Fruit fly (Drosophila melanogaster) whole organism, embryonic: ENCODE results near the gene CG34292.

ENCODE experiments used
- ATbp ChIP-seq: fragments of 200-800 bp; sonication (Bioruptor generic); optimal IDR thresholded peaks from 2 replicates; lab custom pipeline; 2017; ENCODE audit warnings: missing biosample characterization, mild to moderate bottlenecking, missing genetic modification characterization, missing genetic modification reagents
- Atf3 ChIP-seq: fragments of 200-800 bp; sonication (Bioruptor generic); optimal IDR thresholded peaks from 3 replicates; lab custom pipeline; 2016; ENCODE audit warnings: missing biosample characterization, missing genetic modification characterization
- CG1024 ChIP-seq: fragments of 200-800 bp; sonication (Bioruptor generic); IDR thresholded peaks from 2 replicates; pipeline ENCODE4 v1.3.6; 2022; ENCODE audit warnings: missing biosample characterization, missing genetic modification characterization
- CG10431 ChIP-seq: fragments of 200-800 bp; sonication (Bioruptor generic); optimal IDR thresholded peaks from 3 replicates; lab custom pipeline; 2018; ENCODE audit warnings: missing biosample characterization, mild to moderate bottlenecking, missing genetic modification characterization
- CG12769 ChIP-seq: fragments of 200-800 bp; sonication (Bioruptor generic); optimal IDR thresholded peaks from 2 replicates; lab custom pipeline; 2019; ENCODE audit warnings: missing biosample characterization, mild to moderate bottlenecking, missing genetic modification characterization, moderate library complexity
- CG14441 ChIP-seq: fragments of 200-800 bp; sonication (Bioruptor generic); IDR thresholded peaks from 2 replicates; pipeline ENCODE4 v1.3.6; 2022; ENCODE audit warnings: missing biosample characterization, missing genetic modification characterization
- CG15269 ChIP-seq: fragments of 200-800 bp; sonication (Bioruptor generic); optimal IDR thresholded peaks from 2 replicates; lab custom pipeline; 2018; ENCODE audit warnings: missing biosample characterization, mild to moderate bottlenecking, missing genetic modification characterization, moderate library complexity
- CG16863 ChIP-seq: fragments of 200-800 bp; sonication (Bioruptor generic); optimal IDR thresholded peaks from 3 replicates; lab custom pipeline; 2016; ENCODE audit warnings: missing biosample characterization, missing genetic modification characterization
- CG18262 ChIP-seq: fragments of 200-800 bp; optimal IDR thresholded peaks from 3 replicates; lab custom pipeline; 2019; ENCODE audit warnings: missing biosample characterization, mild to moderate bottlenecking, missing genetic modification characterization, moderate library complexity
- CG18619 ChIP-seq: fragments of 200-800 bp; sonication (Bioruptor generic); optimal IDR thresholded peaks from 3 replicates; lab custom pipeline; 2017; ENCODE audit warnings: missing biosample characterization, mild to moderate bottlenecking, missing genetic modification characterization
- CG2116 ChIP-seq: fragments of 200-800 bp; sonication (Bioruptor generic); optimal IDR thresholded peaks from 3 replicates; lab custom pipeline; 2018; ENCODE audit warnings: missing biosample characterization, mild to moderate bottlenecking, missing genetic modification characterization
- CG2129 ChIP-seq: fragments of 200-800 bp; sonication (Bioruptor generic); IDR thresholded peaks from 2 replicates; pipeline ENCODE4 v1.3.6; 2022; ENCODE audit warnings: missing biosample characterization, missing genetic modification characterization; ENCODE audit not compliant: partially characterized antibody
- CG2202 ChIP-seq: fragments of 200-800 bp; sonication (Bioruptor generic); optimal IDR thresholded peaks from 2 replicates; lab custom pipeline; 2018; ENCODE audit warnings: missing biosample characterization, mild to moderate bottlenecking, missing genetic modification characterization
- CG31224 ChIP-seq: fragments of 200-800 bp; sonication (Bioruptor generic); IDR thresholded peaks from 2 replicates; pipeline ENCODE4 v1.3.6; 2022; ENCODE audit warnings: missing biosample characterization, missing genetic modification characterization
- CG32767 ChIP-seq: fragments of 200-800 bp; sonication (Bioruptor generic); IDR thresholded peaks from 2 replicates; pipeline ENCODE4 v1.3.6; 2022; ENCODE audit warnings: missing biosample characterization, missing genetic modification characterization
- CG34376 ChIP-seq: fragments of 200-800 bp; sonication (Bioruptor generic); optimal IDR thresholded peaks from 2 replicates; lab custom pipeline; 2018; ENCODE audit warnings: missing biosample characterization, mild to moderate bottlenecking, missing genetic modification characterization
- CG5180 ChIP-seq: fragments of 200-800 bp; sonication (Bioruptor generic); optimal IDR thresholded peaks from 3 replicates; lab custom pipeline; 2017; ENCODE audit warnings: missing biosample characterization, missing genetic modification characterization, mild to moderate bottlenecking, moderate library complexity, missing genetic modification reagents
- CG5245 ChIP-seq: fragments of 200-800 bp; sonication (Bioruptor generic); optimal IDR thresholded peaks from 3 replicates; lab custom pipeline; 2016; ENCODE audit warnings: missing biosample characterization, missing genetic modification characterization
- CG6765 ChIP-seq: fragments of 200-800 bp; sonication (Bioruptor generic); optimal IDR thresholded peaks from 3 replicates; lab custom pipeline; 2017; ENCODE audit warnings: missing biosample characterization, mild to moderate bottlenecking, missing genetic modification characterization
- CG7786 ChIP-seq: fragments of 200-800 bp; sonication (Bioruptor generic); optimal IDR thresholded peaks from 2 replicates; lab custom pipeline; 2016; ENCODE audit warnings: missing biosample characterization, missing genetic modification characterization
- Deaf1 ChIP-seq: fragments of 200-800 bp; optimal IDR thresholded peaks from 3 replicates; lab custom pipeline; 2019; ENCODE audit warnings: missing biosample characterization, mild to moderate bottlenecking, missing genetic modification characterization, moderate library complexity
- Fer1 ChIP-seq: fragments of 200-800 bp; sonication (Bioruptor generic); optimal IDR thresholded peaks from 2 replicates; lab custom pipeline; 2017; ENCODE audit warnings: missing biosample characterization, mild to moderate bottlenecking, missing genetic modification characterization
- HLH54F ChIP-seq: fragments of 200-800 bp; sonication (Bioruptor generic); optimal IDR thresholded peaks from 3 replicates; lab custom pipeline; 2016; ENCODE audit warnings: missing biosample characterization, missing genetic modification characterization
- Hmx ChIP-seq: fragments of 200-800 bp; sonication (Bioruptor generic); optimal IDR thresholded peaks from 2 replicates; lab custom pipeline; 2016; ENCODE audit warnings: missing biosample characterization, missing genetic modification characterization
- NC2α ChIP-seq: fragments of 200-800 bp; sonication (Bioruptor generic); optimal IDR thresholded peaks from 2 replicates; lab custom pipeline; 2016; ENCODE audit warnings: missing biosample characterization, missing genetic modification characterization
- Oli ChIP-seq: fragments of 200-800 bp; sonication (Bioruptor generic); optimal IDR thresholded peaks from 2 replicates; lab custom pipeline; 2018; ENCODE audit warnings: missing biosample characterization, mild to moderate bottlenecking, missing genetic modification characterization, moderate library complexity
- Ravus ChIP-seq: fragments of 200-800 bp; sonication (Bioruptor generic); IDR thresholded peaks from 2 replicates; pipeline ENCODE4 v1.3.6; 2022; ENCODE audit warnings: missing biosample characterization, missing genetic modification characterization
- bigmax ChIP-seq: fragments of 200-800 bp; sonication (Bioruptor generic); optimal IDR thresholded peaks from 2 replicates; lab custom pipeline; 2018; ENCODE audit warnings: missing biosample characterization, mild to moderate bottlenecking, missing genetic modification characterization
- br ChIP-seq: fragments of >200 bp; optimal IDR thresholded peaks from 2 replicates; lab custom pipeline; 2017
- cato ChIP-seq: fragments of 200-800 bp; sonication (Bioruptor generic); optimal IDR thresholded peaks from 2 replicates; lab custom pipeline; 2016; ENCODE audit warnings: missing biosample characterization, missing genetic modification characterization, borderline replicate concordance
- cg ChIP-seq: fragments of 200-800 bp; sonication (Bioruptor generic); optimal IDR thresholded peaks from 3 replicates; lab custom pipeline; 2019; ENCODE audit warnings: missing biosample characterization, mild to moderate bottlenecking, missing genetic modification characterization, moderate library complexity
- chif ChIP-seq, 2 experiments: fragments of 200-800 bp; sonication (Bioruptor generic); optimal IDR thresholded peaks; 3 replicates each; lab custom pipeline; 2016; ENCODE audit warnings: missing biosample characterization in 2 of 2, missing genetic modification characterization in 2 of 2
- crp ChIP-seq, 2 experiments: fragments of 200-800 bp; sonication (Bioruptor generic); optimal IDR thresholded peaks; 2 replicates in 1 of 2; 3 replicates in 1 of 2; lab custom pipeline; 2017; ENCODE audit warnings: missing biosample characterization in 2 of 2, missing genetic modification characterization in 2 of 2, mild to moderate bottlenecking in 1 of 2, moderate library complexity in 1 of 2
- danr ChIP-seq: fragments of 200-800 bp; sonication (Bioruptor generic); IDR thresholded peaks from 2 replicates; pipeline ENCODE4 v1.3.6; 2022; ENCODE audit warnings: missing biosample characterization, missing genetic modification characterization
- en ChIP-seq: fragments of 200-800 bp; sonication (Bioruptor generic); optimal IDR thresholded peaks from 2 replicates; lab custom pipeline; 2016; ENCODE audit warnings: missing biosample characterization, missing genetic modification characterization
- fd3F ChIP-seq: fragments of 200-800 bp; sonication (Bioruptor generic); optimal IDR thresholded peaks from 2 replicates; lab custom pipeline; 2018; ENCODE audit warnings: missing biosample characterization, mild to moderate bottlenecking, missing genetic modification characterization, moderate library complexity
- her ChIP-seq: fragments of 200-800 bp; sonication (Bioruptor generic); optimal IDR thresholded peaks from 2 replicates; lab custom pipeline; 2016; ENCODE audit warnings: missing biosample characterization, missing genetic modification characterization
- inv ChIP-seq: fragments of 200-800 bp; sonication (Bioruptor generic); IDR thresholded peaks from 2 replicates; pipeline ENCODE4 v1.3.6; 2022; ENCODE audit warnings: missing biosample characterization, missing genetic modification characterization; ENCODE audit not compliant: partially characterized antibody
- klu ChIP-seq: fragments of 200-800 bp; sonication (Bioruptor generic); IDR thresholded peaks from 2 replicates; pipeline ENCODE4 v1.3.6; 2022; ENCODE audit warnings: missing biosample characterization, missing genetic modification characterization
- mam ChIP-seq: fragments of 200-800 bp; sonication (Bioruptor generic); optimal IDR thresholded peaks from 3 replicates; lab custom pipeline; 2016; ENCODE audit warnings: missing biosample characterization, missing genetic modification characterization
- nom ChIP-seq: fragments of 200-800 bp; sonication (Bioruptor generic); optimal IDR thresholded peaks from 2 replicates; lab custom pipeline; 2017; ENCODE audit warnings: missing biosample characterization, missing genetic modification characterization, mild to moderate bottlenecking, moderate library complexity, missing genetic modification reagents
- p53 ChIP-seq: fragments of 200-800 bp; sonication (Bioruptor generic); optimal IDR thresholded peaks from 2 replicates; lab custom pipeline; 2016; ENCODE audit warnings: missing biosample characterization, missing genetic modification characterization
- repo ChIP-seq: fragments of 200-800 bp; sonication (Bioruptor generic); optimal IDR thresholded peaks from 2 replicates; lab custom pipeline; 2016; ENCODE audit warnings: missing biosample characterization, missing genetic modification characterization
- scrt ChIP-seq: fragments of 200-800 bp; sonication (Bioruptor generic); optimal IDR thresholded peaks from 2 replicates; lab custom pipeline; 2018; ENCODE audit warnings: missing biosample characterization, mild to moderate bottlenecking, missing genetic modification characterization, moderate library complexity
- seq ChIP-seq: fragments of 200-800 bp; sonication (Bioruptor generic); IDR thresholded peaks from 2 replicates; pipeline ENCODE4 v1.3.6; 2022; ENCODE audit warnings: missing biosample characterization, missing genetic modification characterization
- tin ChIP-seq: fragments of 200-800 bp; sonication (Bioruptor generic); optimal IDR thresholded peaks from 3 replicates; lab custom pipeline; 2016; ENCODE audit warnings: missing biosample characterization, missing genetic modification characterization
- tll ChIP-seq, 2 experiments: fragments of 200-800 bp in 1 of 2; fragments of >200 bp in 1 of 2; sonication (Bioruptor generic) in 1 of 2; optimal IDR thresholded peaks; 2 replicates each; lab custom pipeline; 2017 to 2019; ENCODE audit warnings: missing biosample characterization in 2 of 2, missing genetic modification characterization in 2 of 2, mild to moderate bottlenecking in 1 of 2, moderate library complexity in 1 of 2
- trh ChIP-seq: fragments of 200-800 bp; sonication (Bioruptor generic); optimal IDR thresholded peaks from 2 replicates; lab custom pipeline; 2016; ENCODE audit warnings: missing biosample characterization, missing genetic modification characterization
- zfh1 ChIP-seq: fragments of 200-800 bp; sonication (Bioruptor generic); IDR thresholded peaks from 3 replicates; pipeline ENCODE4 v1.3.6; 2022; ENCODE audit warnings: missing biosample characterization, missing genetic modification characterization

Gene CG34292

dm6 chr3R:27111784-27112602, 50.0 kb downstream of the CG34292 start, which contains the start of the genes gb and CG5815 (continued):
- TF ChIP-seq CG1024 (peak; percentile 70; the same call in 1 of the 2 replicates), CG2116 (peak; percentile 92), CG16863 (GFP tag; lab: Kevin White, UChicago) (peak; percentile 77), mam (GFP tag; lab: Kevin White, UChicago) (peak; percentile 84), CG10431 (GFP tag; lab: Kevin White, UChicago) (peak; percentile 57), CG15269 (peak; percentile 89), scrt (peak; percentile 84), HLH54F (GFP tag; lab: Kevin White, UChicago) (peak; percentile 87), CG31224 (GFP tag; lab: Robert Waterston, UW) (peak; percentile 87), cg (peak; percentile 75), CG18619 (GFP tag; lab: Kevin White, UChicago) (peak; percentile 93), crp (GFP tag; optimal IDR thresholded peaks at IDR 0.05; lab: Kevin White, UChicago) (peak in 1 of 2 experiments; percentile 66), bigmax (GFP tag; lab: Kevin White, UChicago) (no peak), Deaf1 (tag; lab: Kevin White, UChicago) (no peak), p53 (no peak), tin (peak; percentile 95), fd3F (peak; percentile 87), inv (peak; percentile 91), CG34376 (GFP tag; lab: Kevin White, UChicago) (peak; percentile 83), CG18262 (tag; lab: Kevin White, UChicago) (peak; percentile 87), CG12769 (tag; lab: Kevin White, UChicago) (no peak), Oli (peak; percentile 85), CG6765 (peak; percentile 75), Hmx (GFP tag; lab: Kevin White, UChicago) (peak; percentile 76), her (GFP tag; lab: Kevin White, UChicago) (peak; percentile 15), seq (GFP tag; lab: Robert Waterston, UW) (peak; percentile 89), zfh1 (GFP tag; lab: Robert Waterston, UW) (peak; percentile 93), tll (GFP tag; optimal IDR thresholded peaks at IDR 0.05; lab: Kevin White, UChicago) (peak in 1 of 2 experiments; percentile 3), CG2129 (GFP tag; lab: Robert Waterston, UW) (peak; percentile 96), Atf3 (GFP tag; lab: Kevin White, UChicago) (peak; percentile 67), CG2202 (peak; percentile 79), CG14441 (GFP tag; lab: Robert Waterston, UW) (peak; percentile 93), chif (GFP tag; optimal IDR thresholded peaks at IDR 0.05; lab: Kevin White, UChicago) (peak; percentile 78 to 84), nom (GFP tag; lab: Kevin White, UChicago) (no peak), Ravus (GFP tag; lab: Robert Waterston, UW) (peak; percentile 68), br (no peak), CG7786 (peak; percentile 67), CG5245 (GFP tag; lab: Kevin White, UChicago) (peak; percentile 86), Fer1 (peak; percentile 92), cato (GFP tag; lab: Kevin White, UChicago) (peak; percentile 81), klu (GFP tag; lab: Robert Waterston, UW) (peak; percentile 85), en (GFP tag; lab: Kevin White, UChicago) (peak; percentile 51), repo (no peak), trh (peak; percentile 78), CG32767 (GFP tag; lab: Robert Waterston, UW) (peak; percentile 80; the same call in 1 of the 2 replicates), ATbp (GFP tag; lab: Kevin White, UChicago) (peak; percentile 54), danr (GFP tag; lab: Robert Waterston, UW) (peak; percentile 74), NC2α (peak; percentile 2), CG5180 (GFP tag; lab: Kevin White, UChicago) (no peak)
